Fruit fly (Drosophila melanogaster): ENCODE data around the gene CG14864.

The CG14864 gene

DNA sequence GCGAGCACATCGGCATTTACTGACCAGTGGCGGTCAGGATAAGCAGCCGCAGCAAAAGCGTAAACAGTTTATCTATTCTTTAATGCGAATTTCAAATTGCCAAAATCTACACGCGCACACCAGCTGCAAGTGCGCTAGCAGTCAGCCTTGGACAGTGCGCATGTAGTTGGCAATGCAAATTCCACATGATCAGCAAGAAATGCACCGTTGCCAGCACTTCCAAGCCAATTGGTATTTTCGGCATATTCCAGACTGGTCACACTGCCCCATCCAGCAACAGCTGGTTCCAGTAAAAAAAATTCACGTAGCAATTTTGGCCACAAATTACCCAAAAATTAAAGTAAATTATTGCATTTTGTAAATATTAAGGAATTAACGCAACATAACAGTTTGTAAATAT, 19.4 kb upstream of the CG14864 start (continued):
- no peak for TF ChIP-seq Rfx (GFP tag; IDR thresholded peaks at IDR 0.05)
- peak; percentile 99 for TF ChIP-seq CG4854 (GFP tag; optimal IDR thresholded peaks at IDR 0.05)
- peak; percentile 16 for TF ChIP-seq CG8290 (GFP tag; optimal IDR thresholded peaks at IDR 0.05)
- TF ChIP-seq CG8290 (tag; optimal IDR thresholded peaks at IDR 0.05) = peak in 1 of 2 experiments; percentile 78
- TF ChIP-seq Antp (GFP tag; optimal IDR thresholded peaks at IDR 0.05) = no peak
- TF ChIP-seq BEAF-32 (GFP tag; optimal IDR thresholded peaks at IDR 0.05) = peak; percentile 56
- no peak for TF ChIP-seq CG16779 (GFP tag; IDR thresholded peaks at IDR 0.05)
- no peak for TF ChIP-seq CG3407 (GFP tag; optimal IDR thresholded peaks at IDR 0.05)
- peak; percentile 57 for TF ChIP-seq CG12659 (GFP tag; optimal IDR thresholded peaks at IDR 0.05)
- no peak for TF ChIP-seq CG15479 (GFP tag; optimal IDR thresholded peaks at IDR 0.05)
- peak in 1 of 2 experiments; percentile 7 for TF ChIP-seq Hr51 (GFP tag; optimal IDR thresholded peaks at IDR 0.05)
- TF ChIP-seq lilli (GFP tag; optimal IDR thresholded peaks at IDR 0.05) = peak; percentile 48
- no peak for TF ChIP-seq fu2 (GFP tag; optimal IDR thresholded peaks at IDR 0.05)
- TF ChIP-seq CG4820 (GFP tag; optimal IDR thresholded peaks at IDR 0.05) = no peak
- TF ChIP-seq mld (GFP tag; IDR thresholded peaks at IDR 0.05; ENCODE audit: partially characterized antibody) = no peak
- peak; percentile 70 for TF ChIP-seq CG14710 (tag; optimal IDR thresholded peaks at IDR 0.05)
- peak; percentile 2 for TF ChIP-seq zfh2 (GFP tag; optimal IDR thresholded peaks at IDR 0.05)
- TF ChIP-seq CG1792 (GFP tag; optimal IDR thresholded peaks at IDR 0.05) = peak; percentile 4
- no peak for TF ChIP-seq Xrp1 (GFP tag; IDR thresholded peaks at IDR 0.05)
- no peak for TF ChIP-seq CG14667 (GFP tag; IDR thresholded peaks at IDR 0.05)
- TF ChIP-seq dm (GFP tag; optimal IDR thresholded peaks at IDR 0.05) = peak; percentile 90
- TF ChIP-seq CG10654 (GFP tag; optimal IDR thresholded peaks at IDR 0.05) = no peak
- peak; percentile 25 for TF ChIP-seq ewg (GFP tag; optimal IDR thresholded peaks at IDR 0.05)
- peak; percentile 83 for TF ChIP-seq CG15514 (GFP tag; optimal IDR thresholded peaks at IDR 0.05)
- TF ChIP-seq CG18011 (GFP tag; optimal IDR thresholded peaks at IDR 0.05) = peak; percentile 99
- peak; percentile 78 to 96 for TF ChIP-seq crp (GFP tag; optimal IDR thresholded peaks at IDR 0.05)
- no peak for TF ChIP-seq CG7786 (GFP tag; optimal IDR thresholded peaks at IDR 0.05)
- no peak for TF ChIP-seq CG17361 (GFP tag; IDR thresholded peaks at IDR 0.05)
- TF ChIP-seq CG3163 (GFP tag; optimal IDR thresholded peaks at IDR 0.05) = peak; percentile 27
- no peak for TF ChIP-seq Fer2 (tag; optimal IDR thresholded peaks at IDR 0.05)
- TF ChIP-seq CG11696 (GFP tag; IDR thresholded peaks at IDR 0.05) = no peak
- no peak for TF ChIP-seq CG11456 (GFP tag; IDR thresholded peaks at IDR 0.05)
- no peak for TF ChIP-seq run (tag; optimal IDR thresholded peaks at IDR 0.05)
- TF ChIP-seq nau (GFP tag; optimal IDR thresholded peaks at IDR 0.05) = no peak
- TF ChIP-seq nerfin-1 (tag; optimal IDR thresholded peaks at IDR 0.05) = peak; percentile 23
- no peak for TF ChIP-seq nom (GFP tag; optimal IDR thresholded peaks at IDR 0.05)
- no peak for TF ChIP-seq corto (GFP tag; optimal IDR thresholded peaks at IDR 0.05)
- TF ChIP-seq CG18619 (GFP tag; optimal IDR thresholded peaks at IDR 0.05) = no peak
- peak; percentile 38 for TF ChIP-seq sug (tag; optimal IDR thresholded peaks at IDR 0.05)
- TF ChIP-seq insv (GFP tag; optimal IDR thresholded peaks at IDR 0.05) = peak in 1 of 2 experiments; percentile 50
- no peak for TF ChIP-seq CG16813 (GFP tag; IDR thresholded peaks at IDR 0.05; ENCODE audit: partially characterized antibody)
- peak; percentile 13 for TF ChIP-seq CG9727 (GFP tag; optimal IDR thresholded peaks at IDR 0.05)
- peak; percentile 21 for TF ChIP-seq Dek (tag; optimal IDR thresholded peaks at IDR 0.05)
- TF ChIP-seq onecut (GFP tag; IDR thresholded peaks at IDR 0.05) = no peak
- peak; percentile 19 for TF ChIP-seq CG2712 (tag; optimal IDR thresholded peaks at IDR 0.05)
- no peak for TF ChIP-seq CG14050 (GFP tag; IDR thresholded peaks at IDR 0.05)
- no peak for TF ChIP-seq Fer1 (GFP tag; optimal IDR thresholded peaks at IDR 0.05)
- peak; percentile 23 for TF ChIP-seq CG30020 (tag; optimal IDR thresholded peaks at IDR 0.05)
- TF ChIP-seq CG13624 (GFP tag; optimal IDR thresholded peaks at IDR 0.05) = peak; percentile 4
- TF ChIP-seq YL-1 (GFP tag; optimal IDR thresholded peaks at IDR 0.05) = peak; percentile 49
- peak; percentile 13 for TF ChIP-seq cg (GFP tag; optimal IDR thresholded peaks at IDR 0.05)

Measured in whole organism, embryonic.